Worm (Caenorhabditis elegans) whole organism, L2 larva: ENCODE results near the gene C17G10.1.

ENCODE experiments used
- C34F6.9 ChIP-seq: fragments of 150-350 bp; optimal IDR thresholded peaks from 2 replicates; lab custom pipeline; 2014; ENCODE audit warnings: missing biosample characterization, missing genetic modification characterization
- F13H6.1 ChIP-seq: sonication (generic microtip); optimal IDR thresholded peaks from 2 replicates; lab custom pipeline; 2016; ENCODE audit warnings: missing genetic modification characterization, missing compliant biosample characterization
- R02D3.7 ChIP-seq: fragments of 150-350 bp; optimal IDR thresholded peaks from 2 replicates; lab custom pipeline; 2014; ENCODE audit warnings: missing biosample characterization, missing genetic modification characterization
- Y55F3AM.14 ChIP-seq: fragments of 200-800 bp; sonication (Bioruptor generic); optimal IDR thresholded peaks from 2 replicates; lab custom pipeline; 2018; ENCODE audit warnings: mild to moderate bottlenecking, missing genetic modification characterization, missing compliant biosample characterization
- ZK546.5 ChIP-seq: sonication (generic microtip); optimal IDR thresholded peaks from 2 replicates; lab custom pipeline; 2017; ENCODE audit warnings: missing biosample characterization, missing genetic modification characterization
- alr-1 ChIP-seq: fragments of 150-350 bp; optimal IDR thresholded peaks from 2 replicates; lab custom pipeline; 2014; ENCODE audit warnings: missing biosample characterization, missing genetic modification characterization
- aly-2 ChIP-seq: fragments of 150-350 bp; optimal IDR thresholded peaks from 2 replicates; lab custom pipeline; 2014; ENCODE audit warnings: missing biosample characterization, missing genetic modification characterization
- blmp-1 ChIP-seq: sonication (generic microtip); optimal IDR thresholded peaks from 2 replicates; lab custom pipeline; 2017; ENCODE audit warnings: missing genetic modification characterization, mild to moderate bottlenecking, missing compliant biosample characterization, antibody characterized with exemption, moderate library complexity; ENCODE audit not compliant: insufficient read depth
- ceh-16 ChIP-seq: fragments of 150-350 bp; optimal IDR thresholded peaks from 2 replicates; lab custom pipeline; 2014; ENCODE audit warnings: missing biosample characterization, missing genetic modification characterization
- ceh-82 ChIP-seq: fragments of 150-350 bp; optimal IDR thresholded peaks from 2 replicates; lab custom pipeline; 2014; ENCODE audit warnings: missing biosample characterization, missing genetic modification characterization
- crh-2 ChIP-seq: sonication (generic microtip); optimal IDR thresholded peaks from 2 replicates; lab custom pipeline; 2017; ENCODE audit warnings: missing biosample characterization, missing genetic modification characterization
- dmd-4 ChIP-seq: sonication (generic microtip); optimal IDR thresholded peaks from 2 replicates; lab custom pipeline; 2017; ENCODE audit warnings: missing biosample characterization, missing genetic modification characterization
- egl-27 ChIP-seq: sonication (generic microtip); optimal IDR thresholded peaks from 3 replicates; lab custom pipeline; 2017; ENCODE audit warnings: missing biosample characterization, missing genetic modification reagents, missing genetic modification characterization
- elt-3 ChIP-seq: sonication (generic microtip); optimal IDR thresholded peaks from 2 replicates; lab custom pipeline; 2017; ENCODE audit warnings: missing biosample characterization, missing genetic modification characterization
- fos-1 ChIP-seq: fragments of 150-350 bp; optimal IDR thresholded peaks from 2 replicates; lab custom pipeline; 2014; ENCODE audit warnings: missing biosample characterization, missing genetic modification characterization
- gmeb-1 ChIP-seq: fragments of 150-350 bp; optimal IDR thresholded peaks from 2 replicates; lab custom pipeline; 2014; ENCODE audit warnings: missing biosample characterization, missing genetic modification characterization
- lin-11 ChIP-seq: fragments of 150-350 bp; sonication (generic microtip); optimal IDR thresholded peaks from 2 replicates; lab custom pipeline; 2014; ENCODE audit warnings: missing biosample characterization, missing genetic modification characterization, inconsistent platforms, mixed read lengths
- lin-13 ChIP-seq: fragments of 150-350 bp; optimal IDR thresholded peaks from 2 replicates; lab custom pipeline; 2014; ENCODE audit warnings: missing biosample characterization, missing genetic modification reagents, missing genetic modification characterization
- lsy-2 ChIP-seq, 2 experiments: fragments of 150-350 bp in 1 of 2; sonication (generic microtip) in 1 of 2; optimal IDR thresholded peaks; 2 replicates each; lab custom pipeline; 2014 to 2017; ENCODE audit warnings: missing biosample characterization in 2 of 2, missing genetic modification characterization in 2 of 2
- mab-5 ChIP-seq: fragments of 150-350 bp; optimal IDR thresholded peaks from 2 replicates; lab custom pipeline; 2014; ENCODE audit warnings: missing biosample characterization, missing genetic modification characterization
- mbf-1 ChIP-seq: sonication (generic microtip); optimal IDR thresholded peaks from 2 replicates; lab custom pipeline; 2017; ENCODE audit warnings: missing biosample characterization, missing genetic modification characterization
- mdl-1 ChIP-seq, 2 experiments: fragments of 150-350 bp in 1 of 2; sonication (generic microtip) in 1 of 2; optimal IDR thresholded peaks; 2 replicates each; lab custom pipeline; 2017; ENCODE audit warnings: missing biosample characterization in 2 of 2, missing genetic modification characterization in 2 of 2
- nhr-10 ChIP-seq: sonication (generic microtip); optimal IDR thresholded peaks from 2 replicates; lab custom pipeline; 2017; ENCODE audit warnings: missing biosample characterization, missing genetic modification characterization
- nhr-11 ChIP-seq: fragments of 150-350 bp; optimal IDR thresholded peaks from 2 replicates; lab custom pipeline; 2014; ENCODE audit warnings: missing biosample characterization, missing genetic modification characterization
- nhr-129 ChIP-seq: fragments of 150-350 bp; optimal IDR thresholded peaks from 2 replicates; lab custom pipeline; 2014; ENCODE audit warnings: missing biosample characterization, missing genetic modification characterization
- nhr-23 ChIP-seq: fragments of 150-350 bp; optimal IDR thresholded peaks from 2 replicates; lab custom pipeline; 2014; ENCODE audit warnings: missing biosample characterization, missing genetic modification reagents, missing genetic modification characterization
- nhr-237 ChIP-seq: fragments of 150-350 bp; optimal IDR thresholded peaks from 2 replicates; lab custom pipeline; 2014; ENCODE audit warnings: missing biosample characterization, missing genetic modification characterization
- nhr-25 ChIP-seq: fragments of 150-350 bp; sonication (generic microtip); optimal IDR thresholded peaks from 3 replicates; lab custom pipeline; 2014; ENCODE audit warnings: missing biosample characterization, missing genetic modification characterization
- nhr-6 ChIP-seq: fragments of 150-350 bp; optimal IDR thresholded peaks from 2 replicates; lab custom pipeline; 2014; ENCODE audit warnings: missing biosample characterization, missing genetic modification characterization
- peb-1 ChIP-seq: fragments of 150-350 bp; optimal IDR thresholded peaks from 2 replicates; lab custom pipeline; 2014; ENCODE audit warnings: missing biosample characterization, missing genetic modification characterization
- skn-1 ChIP-seq: sonication (generic microtip); optimal IDR thresholded peaks from 2 replicates; lab custom pipeline; 2017; ENCODE audit warnings: missing biosample characterization, missing genetic modification characterization
- sma-9 ChIP-seq, 2 experiments: fragments of 150-350 bp in 1 of 2; sonication (generic microtip) in 1 of 2; optimal IDR thresholded peaks; 2 replicates each; lab custom pipeline; 2014 to 2016; ENCODE audit warnings: missing genetic modification characterization in 2 of 2, mild to moderate bottlenecking in 1 of 2, missing biosample characterization in 1 of 2, missing compliant biosample characterization in 1 of 2, missing genetic modification reagents in 1 of 2, moderate library complexity in 1 of 2
- unc-55 ChIP-seq: fragments of 150-350 bp; sonication (generic microtip); optimal IDR thresholded peaks from 3 replicates; lab custom pipeline; 2014; ENCODE audit warnings: missing biosample characterization, missing genetic modification reagents, missing genetic modification characterization
- zag-1 ChIP-seq: fragments of 150-350 bp; optimal IDR thresholded peaks from 2 replicates; lab custom pipeline; 2014; ENCODE audit warnings: missing biosample characterization, missing genetic modification characterization
- ztf-1 ChIP-seq: fragments of 200-800 bp; sonication (Bioruptor generic); conservative IDR thresholded peaks from 2 replicates; pipeline ENCODE4 v1.3.6; 2022; ENCODE audit warnings: missing genetic modification characterization, missing compliant biosample characterization
- ztf-11 ChIP-seq: sonication (generic microtip); optimal IDR thresholded peaks from 2 replicates; lab custom pipeline; 2017; ENCODE audit warnings: missing biosample characterization, missing genetic modification characterization

The C17G10.1 gene

DNA sequence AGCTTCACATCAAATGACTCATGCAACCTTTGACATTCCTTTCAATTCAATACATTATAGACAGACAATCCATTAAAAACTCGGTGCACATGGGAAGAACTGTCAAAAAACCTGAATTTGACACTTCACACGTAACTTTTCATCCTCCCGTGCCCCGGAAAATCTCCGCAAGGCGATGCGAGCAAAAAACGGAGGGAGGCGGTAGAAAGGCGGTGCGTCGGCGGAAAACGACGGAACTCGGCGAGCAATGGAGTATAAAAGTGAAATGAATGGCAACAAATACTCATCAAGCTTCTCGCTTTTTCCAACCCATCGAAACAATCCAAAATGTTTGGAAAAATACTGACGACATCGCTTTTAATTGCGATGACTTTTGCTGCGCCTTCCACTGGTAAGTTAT, 18.3 kb upstream of the C17G10.1 start, which contains the start of gene T25E4.1:
Gene T25E4.1 (plus strand): TSS at position 301 of the 400 bp plus-strand sequence.
- TF ChIP-seq lin-11 (tag; lab: Kevin White, UChicago) (no peak), Y55F3AM.14 (no peak), nhr-23 (tag; lab: Kevin White, UChicago) (no peak), ztf-11 (tag; lab: Kevin White, UChicago) (no peak)
- TF ChIP-seq, all 48 proteins: peak for 0

DNA sequence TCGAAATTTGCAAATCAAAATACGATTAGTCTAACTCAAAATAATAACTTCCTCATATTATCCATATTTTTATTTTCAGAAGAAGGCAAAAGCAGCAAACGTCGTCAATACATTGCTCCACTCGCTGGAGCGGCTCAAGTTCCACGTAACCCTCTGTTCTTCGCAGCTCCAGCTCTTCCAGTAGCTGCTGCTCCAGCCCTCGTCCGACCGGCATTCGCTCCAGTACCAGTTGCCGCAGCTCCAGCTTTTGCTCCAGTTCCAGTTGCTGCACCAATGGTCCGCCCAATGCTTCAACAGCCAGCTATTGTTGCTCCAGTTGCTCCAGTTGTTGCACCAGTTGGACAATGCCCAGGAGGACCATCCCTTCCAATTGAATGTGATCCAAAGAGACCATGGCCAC, 17.6 kb upstream of the C17G10.1 start:
- TF ChIP-seq ztf-11 (tag; lab: Kevin White, UChicago) (no peak), ztf-1 (GFP tag; lab: Robert Waterston, UW) (no peak), dmd-4 (tag; lab: Kevin White, UChicago) (no peak)

DNA sequence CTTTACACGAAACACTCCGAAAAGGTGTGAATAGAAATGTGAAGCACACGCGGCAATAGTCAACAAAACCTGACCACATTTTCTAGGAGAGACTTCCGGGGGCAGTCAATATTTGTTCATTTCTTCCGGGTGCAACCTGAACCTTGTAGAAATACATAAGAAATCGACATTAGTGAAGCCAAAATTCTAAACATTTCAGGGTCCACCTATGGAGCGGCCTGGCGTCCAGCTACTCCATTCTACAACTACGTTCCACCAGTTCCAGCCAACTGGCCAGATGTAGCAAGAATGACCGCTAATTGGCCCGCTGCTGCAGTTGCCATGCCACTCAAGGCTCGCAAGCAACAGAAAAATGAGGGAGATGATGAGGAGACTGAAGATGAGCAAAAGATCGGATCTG, 17.1 kb upstream of the C17G10.1 start:
- TF ChIP-seq ZK546.5 (tag; lab: Kevin White, UChicago) (no peak), fos-1 (tag; lab: Kevin White, UChicago) (no peak), mdl-1 (tag; optimal IDR thresholded peaks at IDR 0.05; lab: Kevin White, UChicago) (no peak), nhr-129 (tag; lab: Kevin White, UChicago) (no peak), lsy-2 (tag; optimal IDR thresholded peaks at IDR 0.05; lab: Kevin White, UChicago) (no peak), ceh-82 (tag; lab: Kevin White, UChicago) (no peak), lin-13 (no peak), zag-1 (tag; lab: Kevin White, UChicago) (no peak), peb-1 (tag; lab: Kevin White, UChicago) (no peak), R02D3.7 (tag; lab: Kevin White, UChicago) (no peak), mbf-1 (no peak), ceh-16 (no peak), mab-5 (tag; lab: Kevin White, UChicago) (no peak), elt-3 (tag; lab: Kevin White, UChicago) (no peak), nhr-237 (tag; lab: Kevin White, UChicago) (no peak), ztf-1 (GFP tag; lab: Robert Waterston, UW) (no peak), nhr-23 (tag; lab: Kevin White, UChicago) (no peak)

DNA sequence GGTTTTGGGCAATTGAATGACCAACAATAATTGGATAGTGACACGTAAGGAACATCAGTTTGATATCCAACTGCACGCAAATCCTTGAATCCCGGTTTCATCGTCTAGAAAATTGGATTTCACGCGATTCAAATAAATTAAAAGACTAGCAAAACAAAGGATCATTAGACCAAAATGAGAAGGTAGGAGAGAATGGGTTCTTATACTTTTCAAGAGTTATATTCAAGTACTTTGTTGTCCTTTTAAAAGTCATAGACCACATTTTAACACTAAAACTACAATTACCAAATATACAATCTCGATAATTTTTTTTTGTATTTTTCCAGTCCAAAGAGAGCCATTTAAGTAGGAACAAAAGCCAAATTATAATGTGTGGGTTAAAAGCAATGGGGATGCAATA, 14.0 kb upstream of the C17G10.1 start, which contains the start of gene T25E4.2:
Gene T25E4.2 (minus strand): TSS at position 101 of the 400 bp plus-strand sequence.
- TF ChIP-seq blmp-1 (tag; lab: Kevin White, UChicago) = no peak
- no peak for TF ChIP-seq nhr-25 (tag; lab: Kevin White, UChicago)
- no peak for TF ChIP-seq gmeb-1 (tag; lab: Kevin White, UChicago)
- no peak for TF ChIP-seq nhr-11 (tag; lab: Kevin White, UChicago)
- TF ChIP-seq sma-9 (GFP tag; optimal IDR thresholded peaks at IDR 0.05; lab: Kevin White, UChicago) = no peak
- TF ChIP-seq sma-9 (tag; optimal IDR thresholded peaks at IDR 0.05; lab: Kevin White, UChicago) = no peak
- no peak for TF ChIP-seq lin-11 (tag; lab: Kevin White, UChicago)
- no peak for TF ChIP-seq unc-55 (GFP tag; lab: Kevin White, UChicago)
- TF ChIP-seq ztf-1 (GFP tag; lab: Robert Waterston, UW) = no peak
- TF ChIP-seq C34F6.9 (tag; lab: Kevin White, UChicago) = no peak
- TF ChIP-seq zag-1 (tag; lab: Kevin White, UChicago) = no peak
- TF ChIP-seq nhr-10 (tag; lab: Kevin White, UChicago) = no peak
- no peak for TF ChIP-seq alr-1 (tag; lab: Kevin White, UChicago)
- TF ChIP-seq egl-27 (tag; lab: Kevin White, UChicago) = no peak
- no peak for TF ChIP-seq nhr-6
- no peak for TF ChIP-seq crh-2

DNA sequence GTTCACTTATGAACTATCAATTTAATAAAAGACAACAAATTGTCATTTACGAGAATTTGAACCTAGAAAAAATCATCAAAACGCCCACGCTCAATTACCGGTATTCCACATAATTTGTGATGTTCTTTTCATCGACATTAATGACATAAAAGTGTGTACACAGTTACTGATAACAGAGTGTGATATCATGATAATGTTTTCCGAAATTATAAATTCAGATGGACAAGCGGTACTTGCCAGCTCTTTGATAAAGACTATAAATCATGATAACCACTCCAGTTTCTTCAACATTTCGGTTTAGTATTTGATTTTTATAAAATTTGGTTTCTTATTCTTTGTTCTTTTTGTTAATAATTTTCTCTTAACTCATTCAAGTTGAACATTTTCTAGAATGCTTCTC, 10.6 kb upstream of the C17G10.1 start, which contains the start of gene lys-8:
Gene lys-8 (plus strand): TSS at position 391 of the 400 bp plus-strand sequence.
- TF ChIP-seq nhr-11 (tag; lab: Kevin White, UChicago) (no peak), Y55F3AM.14 (no peak), crh-2 (peak; percentile 67), F13H6.1 (tag; lab: Kevin White, UChicago) (peak; percentile 52), aly-2 (tag; lab: Kevin White, UChicago) (no peak), skn-1 (tag; lab: Kevin White, UChicago) (peak; percentile 58), mbf-1 (no peak), sma-9 (GFP tag; optimal IDR thresholded peaks at IDR 0.05; lab: Kevin White, UChicago) (peak; percentile 78), sma-9 (tag; optimal IDR thresholded peaks at IDR 0.05; lab: Kevin White, UChicago) (no peak), fos-1 (tag; lab: Kevin White, UChicago) (peak; percentile 97), ceh-82 (tag; lab: Kevin White, UChicago) (no peak), gmeb-1 (tag; lab: Kevin White, UChicago) (peak; percentile 32)
